Fruit fly (Drosophila melanogaster) whole organism, embryonic: Measurements from ENCODE around the gene CG42828.

Experiments
- Atf3 ChIP-seq: fragments of 200-800 bp; sonication (Bioruptor generic); optimal IDR thresholded peaks from 3 replicates; lab custom pipeline; 2016; ENCODE audit warnings: missing biosample characterization, missing genetic modification characterization
- CG1024 ChIP-seq: fragments of 200-800 bp; sonication (Bioruptor generic); IDR thresholded peaks from 2 replicates; pipeline ENCODE4 v1.3.6; 2022; ENCODE audit warnings: missing biosample characterization, missing genetic modification characterization
- CG10366 ChIP-seq: fragments of 200-800 bp; sonication (Bioruptor generic); IDR thresholded peaks from 2 replicates; pipeline ENCODE4 v1.3.6; 2022; ENCODE audit warnings: missing biosample characterization, missing genetic modification characterization
- CG10543 ChIP-seq: fragments of 200-800 bp; sonication (Bioruptor generic); optimal IDR thresholded peaks from 3 replicates; lab custom pipeline; 2017; ENCODE audit warnings: missing biosample characterization, mild to moderate bottlenecking, missing genetic modification characterization, moderate library complexity
- CG13894 ChIP-seq: fragments of 200-800 bp; sonication (Bioruptor generic); optimal IDR thresholded peaks from 3 replicates; lab custom pipeline; 2018; ENCODE audit warnings: missing biosample characterization, mild to moderate bottlenecking, missing genetic modification characterization, moderate library complexity
- CG15269 ChIP-seq: fragments of 200-800 bp; sonication (Bioruptor generic); optimal IDR thresholded peaks from 2 replicates; lab custom pipeline; 2018; ENCODE audit warnings: missing biosample characterization, mild to moderate bottlenecking, missing genetic modification characterization, moderate library complexity
- CG2129 ChIP-seq: fragments of 200-800 bp; sonication (Bioruptor generic); IDR thresholded peaks from 2 replicates; pipeline ENCODE4 v1.3.6; 2022; ENCODE audit warnings: missing biosample characterization, missing genetic modification characterization; ENCODE audit not compliant: partially characterized antibody
- CG2889 ChIP-seq: fragments of 200-800 bp; sonication (Bioruptor generic); IDR thresholded peaks from 3 replicates; pipeline ENCODE4 v1.3.6; 2022; ENCODE audit warnings: missing biosample characterization, missing genetic modification characterization
- CG31441 ChIP-seq: fragments of 200-800 bp; sonication (Bioruptor generic); IDR thresholded peaks from 2 replicates; pipeline ENCODE4 v1.3.6; 2022; ENCODE audit warnings: missing biosample characterization, missing genetic modification characterization
- CG32767 ChIP-seq: fragments of 200-800 bp; sonication (Bioruptor generic); IDR thresholded peaks from 2 replicates; pipeline ENCODE4 v1.3.6; 2022; ENCODE audit warnings: missing biosample characterization, missing genetic modification characterization
- CG34422 ChIP-seq: fragments of 200-800 bp; sonication (Bioruptor generic); IDR thresholded peaks from 3 replicates; pipeline ENCODE4 v1.3.6; 2022; ENCODE audit warnings: missing biosample characterization, missing genetic modification characterization
- CG4360 ChIP-seq: fragments of 200-800 bp; sonication (Bioruptor generic); IDR thresholded peaks from 2 replicates; pipeline ENCODE4 v1.3.6; 2022; ENCODE audit warnings: missing biosample characterization, missing genetic modification characterization
- CG43689 ChIP-seq: fragments of 200-800 bp; sonication (Bioruptor generic); IDR thresholded peaks from 2 replicates; pipeline ENCODE4 v1.3.6; 2022; ENCODE audit warnings: missing biosample characterization, missing genetic modification characterization
- CG4617 ChIP-seq: fragments of 200-800 bp; sonication (Bioruptor generic); optimal IDR thresholded peaks from 3 replicates; lab custom pipeline; 2016; ENCODE audit warnings: missing biosample characterization, missing genetic modification characterization, borderline replicate concordance
- CG6254 ChIP-seq: fragments of 200-800 bp; sonication (Bioruptor generic); optimal IDR thresholded peaks from 3 replicates; lab custom pipeline; 2017; ENCODE audit warnings: mild to moderate bottlenecking, missing biosample characterization, missing genetic modification reagents, missing genetic modification characterization
- CG7987 ChIP-seq: fragments of 200-800 bp; sonication (Bioruptor generic); optimal IDR thresholded peaks from 2 replicates; lab custom pipeline; 2018; ENCODE audit warnings: missing biosample characterization, mild to moderate bottlenecking, missing genetic modification characterization, moderate library complexity
- CG8089 ChIP-seq: fragments of 200-800 bp; sonication (Bioruptor generic); optimal IDR thresholded peaks from 3 replicates; lab custom pipeline; 2016; ENCODE audit warnings: missing biosample characterization, missing genetic modification characterization
- CG9932 ChIP-seq: fragments of 200-800 bp; sonication (Bioruptor generic); IDR thresholded peaks from 2 replicates; pipeline ENCODE4 v1.3.6; 2022; ENCODE audit warnings: missing biosample characterization, missing genetic modification characterization
- HLHmδ ChIP-seq: fragments of 200-800 bp; sonication (Bioruptor generic); optimal IDR thresholded peaks from 2 replicates; lab custom pipeline; 2018; ENCODE audit warnings: missing biosample characterization, mild to moderate bottlenecking, missing genetic modification characterization, moderate library complexity
- Hey ChIP-seq: fragments of 200-800 bp; sonication (Bioruptor generic); optimal IDR thresholded peaks from 3 replicates; lab custom pipeline; 2018; ENCODE audit warnings: missing biosample characterization, mild to moderate bottlenecking, missing genetic modification characterization
- Lim3 ChIP-seq: fragments of 200-800 bp; sonication (Bioruptor generic); IDR thresholded peaks from 2 replicates; pipeline ENCODE4 v1.3.6; 2022; ENCODE audit warnings: missing biosample characterization, missing genetic modification characterization
- NK7.1 ChIP-seq: fragments of 200-800 bp; sonication (Bioruptor generic); optimal IDR thresholded peaks from 3 replicates; lab custom pipeline; 2016; ENCODE audit warnings: missing biosample characterization, missing genetic modification characterization
- Nf-YC ChIP-seq: fragments of 200-800 bp; optimal IDR thresholded peaks from 3 replicates; lab custom pipeline; 2019; ENCODE audit warnings: missing biosample characterization, mild to moderate bottlenecking, missing genetic modification characterization, moderate library complexity
- Optix ChIP-seq: fragments of 200-800 bp; sonication (Bioruptor generic); IDR thresholded peaks from 3 replicates; pipeline ENCODE4 v1.3.6; 2022; ENCODE audit warnings: missing biosample characterization, missing genetic modification characterization
- Rfx ChIP-seq: fragments of 200-800 bp; sonication (Bioruptor generic); IDR thresholded peaks from 2 replicates; pipeline ENCODE4 v1.3.6; 2022; ENCODE audit warnings: missing biosample characterization, missing genetic modification characterization
- Rx ChIP-seq: fragments of 200-800 bp; sonication (Bioruptor generic); IDR thresholded peaks from 2 replicates; pipeline ENCODE4 v1.3.6; 2022; ENCODE audit warnings: missing biosample characterization, missing genetic modification characterization
- Sry-δ ChIP-seq: fragments of 200-800 bp; sonication (Bioruptor generic); optimal IDR thresholded peaks from 2 replicates; lab custom pipeline; 2016; ENCODE audit warnings: missing biosample characterization, missing genetic modification characterization
- Ssrp ChIP-seq: fragments of 200-800 bp; sonication (Bioruptor generic); optimal IDR thresholded peaks from 2 replicates; lab custom pipeline; 2018; ENCODE audit warnings: missing biosample characterization, mild to moderate bottlenecking, missing genetic modification characterization, moderate library complexity
- al ChIP-seq: fragments of 200-800 bp; sonication (Bioruptor generic); IDR thresholded peaks from 2 replicates; pipeline ENCODE4 v1.3.6; 2022; ENCODE audit warnings: missing biosample characterization, missing genetic modification characterization
- ase ChIP-seq: fragments of 200-800 bp; sonication (Bioruptor generic); IDR thresholded peaks from 3 replicates; pipeline ENCODE4 v1.3.6; 2022; ENCODE audit warnings: missing biosample characterization, missing genetic modification characterization
- bbx ChIP-seq: fragments of 200-800 bp; sonication (Bioruptor generic); IDR thresholded peaks from 2 replicates; pipeline ENCODE4 v1.3.6; 2022; ENCODE audit warnings: missing biosample characterization, missing genetic modification characterization; ENCODE audit not compliant: partially characterized antibody
- crp ChIP-seq, 2 experiments: fragments of 200-800 bp; sonication (Bioruptor generic); optimal IDR thresholded peaks; 2 replicates in 1 of 2; 3 replicates in 1 of 2; lab custom pipeline; 2017; ENCODE audit warnings: missing biosample characterization in 2 of 2, missing genetic modification characterization in 2 of 2, mild to moderate bottlenecking in 1 of 2, moderate library complexity in 1 of 2
- dmrt99B ChIP-seq: fragments of 200-800 bp; sonication (Bioruptor generic); optimal IDR thresholded peaks from 2 replicates; lab custom pipeline; 2018; ENCODE audit warnings: missing biosample characterization, mild to moderate bottlenecking, missing genetic modification characterization, moderate library complexity
- en ChIP-seq: fragments of 200-800 bp; sonication (Bioruptor generic); optimal IDR thresholded peaks from 2 replicates; lab custom pipeline; 2016; ENCODE audit warnings: missing biosample characterization, missing genetic modification characterization
- gem ChIP-seq: fragments of 200-800 bp; sonication (Bioruptor generic); optimal IDR thresholded peaks from 2 replicates; lab custom pipeline; 2019; ENCODE audit warnings: missing biosample characterization, mild to moderate bottlenecking, missing genetic modification characterization, moderate library complexity
- gsb ChIP-seq: fragments of 200-800 bp; sonication (Bioruptor generic); IDR thresholded peaks from 2 replicates; pipeline ENCODE4 v1.3.6; 2022; ENCODE audit warnings: missing biosample characterization, missing genetic modification characterization
- hth ChIP-seq: fragments of >200 bp; optimal IDR thresholded peaks from 2 replicates; lab custom pipeline; 2017; ENCODE audit warnings: inconsistent platforms
- lab ChIP-seq: fragments of 200-800 bp; sonication (Bioruptor generic); optimal IDR thresholded peaks from 3 replicates; lab custom pipeline; 2017; ENCODE audit warnings: missing biosample characterization, missing genetic modification characterization, mild to moderate bottlenecking, moderate library complexity, missing genetic modification reagents
- lbe ChIP-seq: fragments of 200-800 bp; sonication (Bioruptor generic); optimal IDR thresholded peaks from 2 replicates; lab custom pipeline; 2016; ENCODE audit warnings: missing biosample characterization, mild to moderate bottlenecking, missing genetic modification characterization
- maf-S ChIP-seq: fragments of 200-800 bp; sonication (Bioruptor generic); optimal IDR thresholded peaks from 2 replicates; lab custom pipeline; 2016; ENCODE audit warnings: missing biosample characterization, missing genetic modification characterization
- mam ChIP-seq: fragments of 200-800 bp; sonication (Bioruptor generic); optimal IDR thresholded peaks from 3 replicates; lab custom pipeline; 2016; ENCODE audit warnings: missing biosample characterization, missing genetic modification characterization
- org-1 ChIP-seq: fragments of 200-800 bp; sonication (Bioruptor generic); optimal IDR thresholded peaks from 2 replicates; lab custom pipeline; 2017; ENCODE audit warnings: missing biosample characterization, missing genetic modification characterization
- pita ChIP-seq: fragments of 200-800 bp; sonication (Bioruptor generic); optimal IDR thresholded peaks from 2 replicates; lab custom pipeline; 2017; ENCODE audit warnings: missing biosample characterization, mild to moderate bottlenecking, missing genetic modification characterization
- pum ChIP-seq: fragments of 200-800 bp; sonication (Bioruptor generic); optimal IDR thresholded peaks from 2 replicates; lab custom pipeline; 2016; ENCODE audit warnings: missing biosample characterization, missing genetic modification characterization
- repo ChIP-seq: fragments of 200-800 bp; sonication (Bioruptor generic); optimal IDR thresholded peaks from 2 replicates; lab custom pipeline; 2016; ENCODE audit warnings: missing biosample characterization, missing genetic modification characterization
- run ChIP-seq: fragments of 200-800 bp; sonication (Bioruptor generic); optimal IDR thresholded peaks from 3 replicates; lab custom pipeline; 2018; ENCODE audit warnings: missing biosample characterization, mild to moderate bottlenecking, missing genetic modification characterization
- sima ChIP-seq: fragments of 200-800 bp; sonication (Bioruptor generic); optimal IDR thresholded peaks from 2 replicates; lab custom pipeline; 2016; ENCODE audit warnings: missing biosample characterization, missing genetic modification characterization
- ssp ChIP-seq: fragments of 200-800 bp; sonication (Bioruptor generic); IDR thresholded peaks from 2 replicates; pipeline ENCODE4 v1.3.6; 2022; ENCODE audit warnings: missing biosample characterization, missing genetic modification characterization
- tll ChIP-seq, 2 experiments: fragments of 200-800 bp in 1 of 2; fragments of >200 bp in 1 of 2; sonication (Bioruptor generic) in 1 of 2; optimal IDR thresholded peaks; 2 replicates each; lab custom pipeline; 2017 to 2019; ENCODE audit warnings: missing biosample characterization in 2 of 2, missing genetic modification characterization in 2 of 2, mild to moderate bottlenecking in 1 of 2, moderate library complexity in 1 of 2
- unc-4 ChIP-seq: fragments of 200-800 bp; sonication (Bioruptor generic); IDR thresholded peaks from 2 replicates; pipeline ENCODE4 v1.3.6; 2022; ENCODE audit warnings: missing biosample characterization, missing genetic modification characterization; ENCODE audit not compliant: partially characterized antibody
- vnd ChIP-seq: fragments of 200-800 bp; sonication (Bioruptor generic); IDR thresholded peaks from 3 replicates; pipeline ENCODE4 v1.3.6; 2022; ENCODE audit warnings: missing biosample characterization, missing genetic modification characterization; ENCODE audit not compliant: partially characterized antibody

Gene CG42828

dm6 chr3R:23326292-23326691 lies 47.2 kb upstream of the CG42828 start (continued):
- peak; percentile 84 for TF ChIP-seq CG6254 (GFP tag; lab: Kevin White, UChicago)
- TF ChIP-seq mam (GFP tag; lab: Kevin White, UChicago), result peak; percentile 80
- no peak for TF ChIP-seq HLHmδ (GFP tag; lab: Kevin White, UChicago)
- peak; percentile 93 for TF ChIP-seq gem (tag; lab: Kevin White, UChicago)
- no peak; the same call in 1 of the 2 replicates for TF ChIP-seq Lim3
- TF ChIP-seq Sry-δ, result peak; percentile 48
- TF ChIP-seq lab (GFP tag; lab: Kevin White, UChicago), result peak; percentile 88
- peak; percentile 72 for TF ChIP-seq Atf3 (GFP tag; lab: Kevin White, UChicago)
- peak; percentile 12 for TF ChIP-seq CG10543 (GFP tag; lab: Kevin White, UChicago)
- TF ChIP-seq maf-S (GFP tag; lab: Kevin White, UChicago), result peak; percentile 78
- peak; percentile 30 for TF ChIP-seq sima (GFP tag; lab: Kevin White, UChicago)
- peak; percentile 86 for TF ChIP-seq Optix (GFP tag; lab: Robert Waterston, UW)
- TF ChIP-seq repo (GFP tag; lab: Kevin White, UChicago), result peak; percentile 72
- peak; percentile 34 for TF ChIP-seq Nf-YC (tag; lab: Kevin White, UChicago)
- no peak for TF ChIP-seq pita (GFP tag; lab: Kevin White, UChicago)
- TF ChIP-seq ase (GFP tag; lab: Robert Waterston, UW), result peak; percentile 63; the same call in 2 of the 3 replicates
- peak; percentile 90 for TF ChIP-seq pum
- TF ChIP-seq CG4617 (GFP tag; lab: Kevin White, UChicago), result peak; percentile 63
- TF ChIP-seq crp (GFP tag; optimal IDR thresholded peaks at IDR 0.05; lab: Kevin White, UChicago), result peak in 1 of 2 experiments; percentile 28
- peak; percentile 87 for TF ChIP-seq Rfx (GFP tag; lab: Robert Waterston, UW)
- TF ChIP-seq ssp (GFP tag; lab: Robert Waterston, UW), result peak; percentile 69
- TF ChIP-seq CG8089 (GFP tag; lab: Kevin White, UChicago), result peak; percentile 83
- TF ChIP-seq CG7987, result peak; percentile 56
- TF ChIP-seq al (GFP tag; lab: Robert Waterston, UW), result peak; percentile 58
- peak; percentile 82 for TF ChIP-seq dmrt99B
- TF ChIP-seq en, result peak; percentile 76
- TF ChIP-seq Ssrp (tag; lab: Kevin White, UChicago), result peak; percentile 82
- peak; percentile 72 for TF ChIP-seq NK7.1 (GFP tag; lab: Kevin White, UChicago)
- peak; percentile 89 for TF ChIP-seq CG34422 (GFP tag; lab: Robert Waterston, UW)
- TF ChIP-seq CG15269 (tag; lab: Kevin White, UChicago), result peak; percentile 82
- peak; percentile 82 for TF ChIP-seq CG10366 (GFP tag; lab: Robert Waterston, UW)
- TF ChIP-seq bbx (GFP tag; lab: Robert Waterston, UW), result no peak
- TF ChIP-seq org-1 (GFP tag; lab: Kevin White, UChicago), result peak; percentile 85
- no peak for TF ChIP-seq CG43689 (GFP tag; lab: Robert Waterston, UW)
- no peak for TF ChIP-seq CG4360 (GFP tag; lab: Robert Waterston, UW)
- peak; percentile 89 for TF ChIP-seq CG31441 (GFP tag; lab: Robert Waterston, UW)
- no peak for TF ChIP-seq hth (lab: Kevin White, UChicago)
- TF ChIP-seq Hey (tag; lab: Kevin White, UChicago), result no peak
- TF ChIP-seq gsb (GFP tag; lab: Robert Waterston, UW), result peak; percentile 59
- no peak for TF ChIP-seq lbe (GFP tag; lab: Kevin White, UChicago)
- peak; percentile 56 for TF ChIP-seq run (tag; lab: Kevin White, UChicago)
- TF ChIP-seq CG2889 (GFP tag; lab: Robert Waterston, UW), result peak; percentile 50; the same call in 2 of the 3 replicates
- peak; percentile 78 for TF ChIP-seq CG32767 (GFP tag; lab: Robert Waterston, UW)
- no peak for TF ChIP-seq vnd (GFP tag; lab: Robert Waterston, UW)
- no peak for TF ChIP-seq CG13894 (tag; lab: Kevin White, UChicago)
- peak; percentile 54; the same call in 1 of the 2 replicates for TF ChIP-seq CG1024
- peak; percentile 60 for TF ChIP-seq CG9932
- TF ChIP-seq unc-4 (GFP tag; lab: Robert Waterston, UW), result no peak
- no peak for TF ChIP-seq tll (GFP tag; optimal IDR thresholded peaks at IDR 0.05; lab: Kevin White, UChicago)
- TF ChIP-seq CG2129 (GFP tag; lab: Robert Waterston, UW), result no peak
- TF ChIP-seq Rx (GFP tag; lab: Robert Waterston, UW), result peak; percentile 67
